Worm (Caenorhabditis elegans) whole organism, late embryonic: ENCODE results near the gene gpa-18.
"Not testable (repeated sequence)": the region's sequence is repeated elsewhere in the genome, so short reads cannot be mapped to it uniquely, and the experiment has no call there.

Experiments used
- C38D4.7 ChIP-seq: fragments of 200-800 bp; sonication (Bioruptor generic); optimal IDR thresholded peaks from 2 replicates; lab custom pipeline; 2018; ENCODE audit warnings: mild to moderate bottlenecking, missing genetic modification characterization, moderate library complexity, missing compliant biosample characterization
- F13H6.1 ChIP-seq: sonication (generic microtip); optimal IDR thresholded peaks from 2 replicates; lab custom pipeline; 2016; ENCODE audit warnings: missing genetic modification characterization, missing compliant biosample characterization
- ceh-22 ChIP-seq: sonication (generic microtip); optimal IDR thresholded peaks from 2 replicates; lab custom pipeline; 2017; ENCODE audit warnings: missing biosample characterization, missing genetic modification characterization
- ceh-24 ChIP-seq: sonication (generic microtip); optimal IDR thresholded peaks from 2 replicates; lab custom pipeline; 2016; ENCODE audit warnings: mild to moderate bottlenecking, missing genetic modification characterization, missing compliant biosample characterization
- mec-3 ChIP-seq: sonication (generic microtip); optimal IDR thresholded peaks from 2 replicates; lab custom pipeline; 2016; ENCODE audit warnings: borderline replicate concordance, missing genetic modification characterization, missing compliant biosample characterization
- nfya-1 ChIP-seq: sonication (generic microtip); optimal IDR thresholded peaks from 2 replicates; lab custom pipeline; 2017; ENCODE audit warnings: missing genetic modification characterization, mild to moderate bottlenecking, missing compliant biosample characterization, antibody characterized with exemption, moderate library complexity
- sdc-2 ChIP-seq: sonication (generic microtip); optimal IDR thresholded peaks from 2 replicates; lab custom pipeline; 2016; ENCODE audit warnings: missing genotype, missing genetic modification characterization, missing compliant biosample characterization

DNA sequence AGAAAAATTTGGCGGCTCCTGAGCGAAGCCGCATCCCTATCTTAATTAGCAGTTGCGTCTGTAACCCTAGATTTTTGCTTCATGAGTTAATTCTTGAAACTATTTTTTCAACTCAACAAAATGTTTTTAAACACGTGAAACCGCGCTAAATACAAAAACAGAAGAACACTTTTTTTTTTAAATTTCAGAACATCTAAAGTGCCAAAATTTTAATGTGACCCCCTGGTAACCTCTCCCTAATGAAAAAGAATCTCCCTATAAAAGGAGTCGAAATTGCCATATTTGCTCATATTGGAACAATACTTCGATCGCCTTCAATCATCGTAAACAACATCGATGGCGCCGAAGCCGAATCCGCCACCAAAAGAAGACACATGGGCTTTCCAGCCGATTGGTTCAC lies 23.1 kb upstream of the gpa-18 start, which contains the start of gene nsph-4.2:
- not testable (repeated sequence) for TF ChIP-seq ceh-22 (tag; lab: Kevin White, UChicago); sdc-2 (tag; lab: Kevin White, UChicago); C38D4.7 (GFP tag; lab: Kevin White, UChicago); nfya-1 (tag; lab: Kevin White, UChicago); mec-3 (tag; lab: Kevin White, UChicago); ceh-24 (tag; lab: Kevin White, UChicago); F13H6.1 (tag; lab: Kevin White, UChicago)
